Worm (Caenorhabditis elegans) whole organism, young adult: ENCODE data around the gene C28C12.11.

Experiments
- C17E4.6 ChIP-seq: fragments of 200-800 bp; sonication (Bioruptor generic); IDR thresholded peaks from 2 replicates; pipeline ENCODE4 v1.3.6; 2022; ENCODE audit warnings: missing genetic modification reagents, missing genetic modification characterization, missing compliant biosample characterization
- F57C9.4 ChIP-seq: sonication (generic microtip); optimal IDR thresholded peaks from 2 replicates; lab custom pipeline; 2017; ENCODE audit warnings: mild to moderate bottlenecking, missing genetic modification characterization, missing compliant biosample characterization
- atf-7 ChIP-seq: sonication (generic microtip); optimal IDR thresholded peaks from 2 replicates; lab custom pipeline; 2017; ENCODE audit warnings: mild to moderate bottlenecking, missing genetic modification characterization, missing compliant biosample characterization
- attf-3 ChIP-seq: fragments of 200-800 bp; sonication (Bioruptor generic); conservative IDR thresholded peaks from 2 replicates; pipeline ENCODE4 v1.3.6; 2022; ENCODE audit warnings: missing genetic modification reagents, missing genetic modification characterization, missing compliant biosample characterization
- bed-1 ChIP-seq: fragments of 200-800 bp; sonication (Bioruptor generic); IDR thresholded peaks from 2 replicates; pipeline ENCODE4 v1.3.6; 2022; ENCODE audit warnings: missing genetic modification reagents, missing genetic modification characterization, missing compliant biosample characterization
- ceh-27 ChIP-seq: fragments of 200-800 bp; sonication (Bioruptor generic); optimal IDR thresholded peaks from 2 replicates; lab custom pipeline; 2018; ENCODE audit warnings: mild to moderate bottlenecking, missing genetic modification characterization, moderate library complexity, missing compliant biosample characterization
- ceh-58 ChIP-seq: fragments of 200-800 bp; sonication (Bioruptor generic); IDR thresholded peaks from 2 replicates; pipeline ENCODE4 v1.3.6; 2022; ENCODE audit warnings: missing genetic modification characterization, missing compliant biosample characterization
- lag-1 ChIP-seq: fragments of 200-800 bp; sonication (Bioruptor generic); IDR thresholded peaks from 2 replicates; pipeline ENCODE4 v1.3.6; 2022; ENCODE audit warnings: missing genetic modification reagents, missing genetic modification characterization, missing compliant biosample characterization
- lin-54 ChIP-seq: fragments of 200-800 bp; sonication (Bioruptor generic); optimal IDR thresholded peaks from 2 replicates; lab custom pipeline; 2018; ENCODE audit warnings: mild to moderate bottlenecking, missing genetic modification characterization, missing compliant biosample characterization
- lsy-27 ChIP-seq: sonication (generic microtip); optimal IDR thresholded peaks from 2 replicates; lab custom pipeline; 2017; ENCODE audit warnings: missing genetic modification characterization, mild to moderate bottlenecking, missing compliant biosample characterization, antibody characterized with exemption, missing genotype, borderline replicate concordance; ENCODE audit not compliant: insufficient read depth
- nfya-1 ChIP-seq: sonication (generic microtip); optimal IDR thresholded peaks from 2 replicates; lab custom pipeline; 2017; ENCODE audit warnings: antibody characterized with exemption, missing compliant biosample characterization, missing genetic modification characterization, borderline replicate concordance; ENCODE audit not compliant: insufficient read depth
- nhr-120 ChIP-seq: fragments of 200-800 bp; sonication (Bioruptor generic); IDR thresholded peaks from 2 replicates; pipeline ENCODE4 v1.3.6; 2022; ENCODE audit warnings: missing genetic modification characterization, missing compliant biosample characterization
- snpc-1.1 ChIP-seq: sonication (generic microtip); optimal IDR thresholded peaks from 2 replicates; lab custom pipeline; 2017; ENCODE audit warnings: missing genetic modification characterization, mild to moderate bottlenecking, missing compliant biosample characterization, antibody characterized with exemption, moderate library complexity, missing genotype, missing genetic modification reagents; ENCODE audit not compliant: insufficient read depth
- somi-1 ChIP-seq: fragments of 200-800 bp; sonication (Bioruptor generic); optimal IDR thresholded peaks from 2 replicates; lab custom pipeline; 2018; ENCODE audit warnings: mild to moderate bottlenecking, missing genetic modification characterization, missing compliant biosample characterization
- tbx-9 ChIP-seq: sonication (generic microtip); optimal IDR thresholded peaks from 2 replicates; lab custom pipeline; 2016; ENCODE audit warnings: borderline replicate concordance, missing genetic modification characterization, inconsistent platforms, missing compliant biosample characterization
- ztf-22 ChIP-seq: fragments of 200-800 bp; sonication (Bioruptor generic); optimal IDR thresholded peaks from 2 replicates; lab custom pipeline; 2018; ENCODE audit warnings: mild to moderate bottlenecking, missing genetic modification characterization, moderate library complexity, missing compliant biosample characterization
- ztf-25 ChIP-seq: fragments of 200-800 bp; sonication (Bioruptor generic); IDR thresholded peaks from 2 replicates; pipeline ENCODE4 v1.3.6; 2022; ENCODE audit warnings: missing genetic modification reagents, missing genetic modification characterization, missing compliant biosample characterization

C28C12.11 gene

ce11 chrIV:8523981-8524380 lies 50.1 kb downstream of the C28C12.11 start:
- no peak for TF ChIP-seq nhr-120 (GFP tag; lab: Robert Waterston, UW)
- TF ChIP-seq nfya-1 (tag; lab: Kevin White, UChicago): no peak
- no peak for TF ChIP-seq lsy-27 (tag; lab: Kevin White, UChicago)
- no peak for TF ChIP-seq C17E4.6 (GFP tag; lab: Robert Waterston, UW)
- TF ChIP-seq ceh-27 (GFP tag; lab: Kevin White, UChicago): no peak
- TF ChIP-seq F57C9.4 (tag; lab: Kevin White, UChicago): no peak
- TF ChIP-seq ztf-22 (GFP tag; lab: Kevin White, UChicago): no peak
- no peak for TF ChIP-seq somi-1 (GFP tag; lab: Kevin White, UChicago)
- no peak for TF ChIP-seq lin-54 (GFP tag; lab: Kevin White, UChicago)
- TF ChIP-seq ceh-58: no peak
- TF ChIP-seq attf-3 (GFP tag; lab: Robert Waterston, UW): no peak
- no peak for TF ChIP-seq bed-1 (GFP tag; lab: Robert Waterston, UW)
- TF ChIP-seq snpc-1.1: no peak
- TF ChIP-seq atf-7 (tag; lab: Kevin White, UChicago): no peak
- TF ChIP-seq tbx-9 (tag; lab: Kevin White, UChicago): no peak
- no peak for TF ChIP-seq ztf-25 (GFP tag; lab: Robert Waterston, UW)
- no peak for TF ChIP-seq lag-1 (GFP tag; lab: Robert Waterston, UW)
